Fruit fly (Drosophila melanogaster): ENCODE data around the gene CG7044.

CG7044 gene

DNA sequence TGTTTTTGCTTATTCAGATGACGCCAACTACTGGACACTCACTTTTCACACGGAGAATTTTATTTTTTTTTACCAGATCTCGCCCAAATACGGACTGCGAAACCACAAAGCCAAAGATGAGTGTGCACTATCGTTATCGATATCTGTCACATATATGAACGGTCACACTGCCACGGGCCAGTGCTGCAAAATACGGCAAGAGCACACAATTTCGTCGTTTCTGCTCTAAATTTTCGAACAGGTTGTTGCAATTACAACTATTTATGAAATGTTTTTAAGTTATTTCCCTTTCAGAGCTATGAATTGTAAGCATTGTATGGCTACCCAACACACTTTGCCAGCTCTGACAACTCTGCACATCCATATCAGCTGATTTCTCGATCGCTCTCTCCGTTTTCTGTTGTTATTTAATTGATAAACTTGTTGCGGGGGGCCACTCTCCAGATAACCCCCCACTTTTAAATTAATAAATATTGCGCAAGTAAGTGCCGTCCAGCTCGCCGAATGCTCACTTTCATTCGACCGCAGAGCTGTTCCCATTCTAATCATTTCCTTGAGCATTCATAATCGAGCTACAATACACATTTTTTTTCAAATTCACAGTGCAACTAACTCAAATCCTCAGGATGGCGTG is 26.0 kb upstream of the CG7044 start, which contains the start of the genes slmb and CG5793 (continued):
- TF ChIP-seq pho (GFP tag; optimal IDR thresholded peaks at IDR 0.05) (peak; percentile 72), PHDP (tag; optimal IDR thresholded peaks at IDR 0.05) (peak; percentile 31), CG10209 (GFP tag; optimal IDR thresholded peaks at IDR 0.05) (peak; percentile 31), Poxn (GFP tag; IDR thresholded peaks at IDR 0.05) (no peak), CG8924 (tag; optimal IDR thresholded peaks at IDR 0.05) (peak; percentile 43), Dip3 (GFP tag; optimal IDR thresholded peaks at IDR 0.05) (peak; percentile 59), shn (GFP tag; optimal IDR thresholded peaks at IDR 0.05) (peak; percentile 72), sug (tag; optimal IDR thresholded peaks at IDR 0.05) (peak; percentile 100), az2 (GFP tag; optimal IDR thresholded peaks at IDR 0.05) (peak; percentile 31), Fer3 (tag; optimal IDR thresholded peaks at IDR 0.05) (peak; percentile 18), HHEX (GFP tag; optimal IDR thresholded peaks at IDR 0.05) (peak; percentile 3), fu2 (GFP tag; optimal IDR thresholded peaks at IDR 0.05) (peak; percentile 38), Aef1 (GFP tag; IDR thresholded peaks at IDR 0.05) (no peak), fd96Cb (tag; optimal IDR thresholded peaks at IDR 0.05) (peak; percentile 15), cg (GFP tag; optimal IDR thresholded peaks at IDR 0.05) (no peak), crp (GFP tag; optimal IDR thresholded peaks at IDR 0.05) (peak; percentile 44 to 92), slbo (GFP tag; IDR thresholded peaks at IDR 0.05) (peak; percentile 60), YL-1 (GFP tag; optimal IDR thresholded peaks at IDR 0.05) (peak; percentile 28), luna (GFP tag; optimal IDR thresholded peaks at IDR 0.05) (peak; percentile 9), pnt (GFP tag; optimal IDR thresholded peaks at IDR 0.05) (peak; percentile 12), CG7556 (GFP tag; optimal IDR thresholded peaks at IDR 0.05) (no peak), BtbVII (GFP tag; optimal IDR thresholded peaks at IDR 0.05) (no peak), sens (GFP tag) (peak; percentile 90), CG7963 (GFP tag; IDR thresholded peaks at IDR 0.05; ENCODE audit: partially characterized antibody) (peak; percentile 41; the same call in 1 of the 3 replicates), lbe (GFP tag; optimal IDR thresholded peaks at IDR 0.05) (no peak), peb (GFP tag; IDR thresholded peaks at IDR 0.05) (no peak), eyg (GFP tag; optimal IDR thresholded peaks at IDR 0.05) (peak; percentile 37), NC2α (GFP tag; optimal IDR thresholded peaks at IDR 0.05) (no peak), CG2712 (tag; optimal IDR thresholded peaks at IDR 0.05) (peak; percentile 28), MTF-1 (GFP tag; optimal IDR thresholded peaks at IDR 0.05; ENCODE audit: borderline replicate concordance) (peak; percentile 39), CG11723 (GFP tag; optimal IDR thresholded peaks at IDR 0.05) (peak; percentile 17), CG13624 (GFP tag; optimal IDR thresholded peaks at IDR 0.05) (peak; percentile 77), Hr39 (optimal IDR thresholded peaks at IDR 0.05) (no peak), CG7357 (GFP tag; IDR thresholded peaks at IDR 0.05) (no peak), Dek (tag; optimal IDR thresholded peaks at IDR 0.05) (no peak), dm (GFP tag; optimal IDR thresholded peaks at IDR 0.05) (peak; percentile 65), Lhr (GFP tag; optimal IDR thresholded peaks at IDR 0.05) (peak; percentile 62), Jarid2 (GFP tag; optimal IDR thresholded peaks at IDR 0.05) (no peak), Sox102F (GFP tag; optimal IDR thresholded peaks at IDR 0.05) (no peak), D19A (tag; optimal IDR thresholded peaks at IDR 0.05) (no peak), Bgb (GFP tag; IDR thresholded peaks at IDR 0.05; ENCODE audit: partially characterized antibody) (peak; percentile 59), Ets65A (GFP tag) (peak; percentile 93), NFAT (GFP tag; IDR thresholded peaks at IDR 0.05) (0 out of 2 replicates have a peak, but pooled peaks have one; percentile 29), Scr (GFP tag; IDR thresholded peaks at IDR 0.05; ENCODE audit: partially characterized antibody) (peak; percentile 70), CG3281 (GFP tag; optimal IDR thresholded peaks at IDR 0.05) (peak; percentile 28), CG2120 (GFP tag; optimal IDR thresholded peaks at IDR 0.05) (peak; percentile 79), Sry-β (GFP tag; optimal IDR thresholded peaks at IDR 0.05) (peak; percentile 21), CG6791 (GFP tag; IDR thresholded peaks at IDR 0.05; ENCODE audit: partially characterized antibody) (peak; percentile 65), CG16813 (GFP tag; IDR thresholded peaks at IDR 0.05; ENCODE audit: partially characterized antibody) (peak; percentile 63), NfI (GFP tag; optimal IDR thresholded peaks at IDR 0.05) (peak; percentile 39)
